Fruit fly (Drosophila melanogaster): Measurements from ENCODE around the gene CG8475.

Gene CG8475

dm6 chr2L:8229628-8230027 lies 32.9 kb upstream of the CG8475 start (continued):
- TF ChIP-seq Aef1 (GFP tag; IDR thresholded peaks at IDR 0.05) (no peak), HLH4C (GFP tag; IDR thresholded peaks at IDR 0.05; ENCODE audit: partially characterized antibody) (no peak), Dek (tag; optimal IDR thresholded peaks at IDR 0.05) (no peak), nerfin-1 (tag; optimal IDR thresholded peaks at IDR 0.05) (no peak), salm (tag; optimal IDR thresholded peaks at IDR 0.05) (no peak), CkIIα-i1 (GFP tag; IDR thresholded peaks at IDR 0.05) (no peak), klu (GFP tag; IDR thresholded peaks at IDR 0.05) (no peak), HLHmδ (GFP tag; optimal IDR thresholded peaks at IDR 0.05) (no peak), CG2712 (tag; optimal IDR thresholded peaks at IDR 0.05) (peak; percentile 40), CG11085 (GFP tag; IDR thresholded peaks at IDR 0.05) (0 out of 2 replicates have a peak, but pooled peaks have one; percentile 14), chn (GFP tag; optimal IDR thresholded peaks at IDR 0.05) (peak; percentile 14), CG6813 (GFP tag; optimal IDR thresholded peaks at IDR 0.05) (no peak), CG30020 (tag; optimal IDR thresholded peaks at IDR 0.05) (no peak), CG2199 (GFP tag; IDR thresholded peaks at IDR 0.05) (no peak), CG14860 (GFP tag; IDR thresholded peaks at IDR 0.05; ENCODE audit: partially characterized antibody) (no peak), CG15601 (tag; optimal IDR thresholded peaks at IDR 0.05) (no peak), Antp (GFP tag; optimal IDR thresholded peaks at IDR 0.05) (no peak), CG12942 (GFP tag; optimal IDR thresholded peaks at IDR 0.05) (no peak), slou (GFP tag; optimal IDR thresholded peaks at IDR 0.05) (no peak), Hmr (GFP tag; optimal IDR thresholded peaks at IDR 0.05) (no peak), wdn (GFP tag; IDR thresholded peaks at IDR 0.05) (peak; percentile 36; the same call in 1 of the 2 replicates), ems (GFP tag; optimal IDR thresholded peaks at IDR 0.05) (peak; percentile 18), nerfin-2 (GFP tag; IDR thresholded peaks at IDR 0.05; ENCODE audit: partially characterized antibody) (no peak), CG11456 (GFP tag; IDR thresholded peaks at IDR 0.05) (no peak), H15 (GFP tag; IDR thresholded peaks at IDR 0.05) (peak; percentile 37; the same call in 2 of the 3 replicates), dysf (GFP tag; IDR thresholded peaks at IDR 0.05) (peak; percentile 46; the same call in 1 of the 3 replicates), CG14014 (GFP tag; IDR thresholded peaks at IDR 0.05) (peak; percentile 45), vvl (GFP tag; IDR thresholded peaks at IDR 0.05) (peak; percentile 62), CG11695 (GFP tag; IDR thresholded peaks at IDR 0.05) (peak; percentile 44; the same call in 1 of the 3 replicates), CG10462 (GFP tag; optimal IDR thresholded peaks at IDR 0.05) (no peak)

dm6 chr2L:8229134-8229533 lies 32.4 kb upstream of the CG8475 start:
- TF ChIP-seq dysf (GFP tag; IDR thresholded peaks at IDR 0.05): peak; percentile 5; the same call in 1 of the 3 replicates
- TF ChIP-seq CG17359 (tag; optimal IDR thresholded peaks at IDR 0.05): no peak
- no peak for TF ChIP-seq ATbp (GFP tag; optimal IDR thresholded peaks at IDR 0.05)
- peak; percentile 50 for TF ChIP-seq bab2 (GFP tag; optimal IDR thresholded peaks at IDR 0.05)
- TF ChIP-seq CG2875 (GFP tag; optimal IDR thresholded peaks at IDR 0.05): no peak
- 0 out of 2 replicates have a peak, but pooled peaks have one; percentile 23 for TF ChIP-seq Awh (GFP tag; IDR thresholded peaks at IDR 0.05)
- no peak for TF ChIP-seq CG4424 (GFP tag; optimal IDR thresholded peaks at IDR 0.05)
- no peak for TF ChIP-seq shn (GFP tag; optimal IDR thresholded peaks at IDR 0.05)
- TF ChIP-seq ci (GFP tag; IDR thresholded peaks at IDR 0.05): 0 out of 3 replicates have a peak, but pooled peaks have one; percentile 25
- TF ChIP-seq Med (GFP tag): peak; percentile 69
- TF ChIP-seq CG12219 (GFP tag; optimal IDR thresholded peaks at IDR 0.05): no peak
- TF ChIP-seq sd (tag; optimal IDR thresholded peaks at IDR 0.05): no peak
- TF ChIP-seq scrt (GFP tag; optimal IDR thresholded peaks at IDR 0.05): no peak
- TF ChIP-seq bsh (GFP tag; optimal IDR thresholded peaks at IDR 0.05): peak in 1 of 2 experiments; percentile 37
- no peak for TF ChIP-seq CG15011 (GFP tag; optimal IDR thresholded peaks at IDR 0.05)
- 0 out of 3 replicates have a peak, but pooled peaks have one; percentile 15 for TF ChIP-seq CG34422 (GFP tag; IDR thresholded peaks at IDR 0.05)
- TF ChIP-seq unc-4 (GFP tag; IDR thresholded peaks at IDR 0.05; ENCODE audit: partially characterized antibody): no peak
- no peak for TF ChIP-seq HHEX (GFP tag; optimal IDR thresholded peaks at IDR 0.05)
- TF ChIP-seq kah (GFP tag; optimal IDR thresholded peaks at IDR 0.05): no peak
- no peak for TF ChIP-seq Dll (GFP tag; IDR thresholded peaks at IDR 0.05; ENCODE audit: partially characterized antibody)
- TF ChIP-seq CG4617 (GFP tag; optimal IDR thresholded peaks at IDR 0.05; ENCODE audit: borderline replicate concordance): no peak
- TF ChIP-seq maf-S (GFP tag; optimal IDR thresholded peaks at IDR 0.05): no peak
- TF ChIP-seq ase (GFP tag; IDR thresholded peaks at IDR 0.05): no peak
